Worm (Caenorhabditis elegans): ENCODE measurements around the gene nep-12.

The nep-12 gene

ce11 chrII:4761020-4761419 is 23.3 kb downstream of the nep-12 start:
- TF ChIP-seq ceh-30 (tag; optimal IDR thresholded peaks at IDR 0.05) = no peak
- no peak for TF ChIP-seq C38D4.7 (GFP tag; optimal IDR thresholded peaks at IDR 0.05)
- TF ChIP-seq ceh-48 (tag; optimal IDR thresholded peaks at IDR 0.05) = no peak
- no peak for TF ChIP-seq hlh-8 (tag; optimal IDR thresholded peaks at IDR 0.05)
- no peak for TF ChIP-seq syd-9 (tag; optimal IDR thresholded peaks at IDR 0.05)
- TF ChIP-seq rnt-1 (tag; optimal IDR thresholded peaks at IDR 0.05) = no peak
- no peak for TF ChIP-seq dve-1 (tag; optimal IDR thresholded peaks at IDR 0.05)
- TF ChIP-seq Y22D7AL.16 (tag; optimal IDR thresholded peaks at IDR 0.05) = no peak
- no peak for TF ChIP-seq madf-2 (tag; optimal IDR thresholded peaks at IDR 0.05)
- no peak for TF ChIP-seq unc-42 (tag; optimal IDR thresholded peaks at IDR 0.05)
- TF ChIP-seq lin-11 (tag; optimal IDR thresholded peaks at IDR 0.05) = no peak

ce11 chrII:4759835-4760234 is 24.5 kb downstream of the nep-12 start:
- TF ChIP-seq T23F11.4 (GFP tag; optimal IDR thresholded peaks at IDR 0.05) (no peak), zip-5 (tag; optimal IDR thresholded peaks at IDR 0.05) (no peak)

- TF ChIP-seq eyg-1 (tag; optimal IDR thresholded peaks at IDR 0.05) = no peak
- TF ChIP-seq lim-6 (tag; optimal IDR thresholded peaks at IDR 0.05) = no peak
- no peak for TF ChIP-seq ttx-3 (tag; optimal IDR thresholded peaks at IDR 0.05)
These were observed 25.9 kb downstream of the nep-12 start, which contains the start of gene F26G1.3 for ce11 chrII:4758462-4758861. F26G1.3 (plus strand) TSS chrII:4758762.

- TF ChIP-seq unc-3 (GFP tag; conservative IDR thresholded peaks at IDR 0.05) (no peak), unc-3 (tag; optimal IDR thresholded peaks at IDR 0.05) (no peak), hlh-30 (tag; optimal IDR thresholded peaks at IDR 0.05; ENCODE audit: insufficient read depth) (no peak), elt-4 (tag; optimal IDR thresholded peaks at IDR 0.05) (no peak)
These were observed 27.6 kb downstream of the nep-12 start, which contains the start of gene C27D9.2 for ce11 chrII:4756751-4757150. C27D9.2 (minus strand) TSS chrII:4756851.

ce11 chrII:4755654-4756053 is 28.7 kb downstream of the nep-12 start:
- TF ChIP-seq nhr-232 (tag; optimal IDR thresholded peaks at IDR 0.05) (no peak), lin-11 (tag; optimal IDR thresholded peaks at IDR 0.05) (no peak), ceh-14 (tag; optimal IDR thresholded peaks at IDR 0.05) (no peak), syd-9 (tag; optimal IDR thresholded peaks at IDR 0.05) (no peak), ref-2 (tag; optimal IDR thresholded peaks at IDR 0.05) (no peak), hlh-6 (tag; optimal IDR thresholded peaks at IDR 0.05) (no peak), ama-1 (optimal IDR thresholded peaks at IDR 0.05) (no peak), nhr-11 (tag; optimal IDR thresholded peaks at IDR 0.05) (no peak), gmeb-2 (tag; optimal IDR thresholded peaks at IDR 0.05) (no peak), K09A11.1 (tag; optimal IDR thresholded peaks at IDR 0.05; ENCODE audit: insufficient read depth) (no peak), ceh-31 (tag; optimal IDR thresholded peaks at IDR 0.05) (no peak)

ce11 chrII:4753133-4753532 is 31.2 kb downstream of the nep-12 start, which contains the start of gene C27D9.1:
C27D9.1 (plus strand) TSS chrII:4753413.
- no peak for TF ChIP-seq pqm-1 (tag; optimal IDR thresholded peaks at IDR 0.05)
- no peak for TF ChIP-seq madf-2 (tag; optimal IDR thresholded peaks at IDR 0.05)
- no peak for TF ChIP-seq pax-1 (tag; optimal IDR thresholded peaks at IDR 0.05)
- TF ChIP-seq ceh-22 (tag; optimal IDR thresholded peaks at IDR 0.05) = no peak
- no peak for TF ChIP-seq npax-4 (tag; optimal IDR thresholded peaks at IDR 0.05)
- no peak for TF ChIP-seq unc-42 (tag; optimal IDR thresholded peaks at IDR 0.05)
- no peak for TF ChIP-seq ceh-31 (tag; optimal IDR thresholded peaks at IDR 0.05)
- no peak for TF ChIP-seq che-1 (tag; optimal IDR thresholded peaks at IDR 0.05)
- no peak for TF ChIP-seq hlh-15 (tag; optimal IDR thresholded peaks at IDR 0.05)
- TF ChIP-seq fkh-6 (tag; optimal IDR thresholded peaks at IDR 0.05) = no peak
- no peak for TF ChIP-seq ztf-16 (tag; optimal IDR thresholded peaks at IDR 0.05)
- TF ChIP-seq ceh-9 (tag; optimal IDR thresholded peaks at IDR 0.05) = no peak
- no peak for TF ChIP-seq sox-4 (tag; optimal IDR thresholded peaks at IDR 0.05)
- no peak for TF ChIP-seq sox-2 (GFP tag; IDR thresholded peaks at IDR 0.05)
